Fruit fly (Drosophila melanogaster): ENCODE measurements around the gene FASN1.

FASN1 gene

DNA sequence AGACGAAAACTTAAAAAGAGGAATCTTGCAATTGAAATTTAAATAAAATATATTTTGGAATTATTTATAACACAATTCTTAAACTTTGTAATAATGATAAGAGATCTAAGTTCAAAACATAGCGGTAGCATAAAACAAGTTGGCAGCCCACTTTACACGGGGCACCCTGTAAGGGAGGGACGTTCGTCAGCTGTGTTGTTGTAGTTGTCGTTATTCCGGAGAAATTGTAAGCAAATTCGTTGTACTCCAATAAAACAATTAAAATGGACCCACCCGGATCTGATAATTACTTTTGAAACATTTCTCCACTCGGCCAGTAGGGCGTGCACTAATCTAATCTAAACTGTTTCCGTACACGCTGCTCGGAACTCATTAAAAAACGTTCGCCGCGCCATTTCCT lies 26.0 kb upstream of the FASN1 start, which contains the start of gene GABPI:
Gene GABPI (plus strand): TSS at position 190 of the 400 bp plus-strand sequence.
- TF ChIP-seq Nf-YC (tag; optimal IDR thresholded peaks at IDR 0.05), result no peak
- peak; percentile 21 for TF ChIP-seq CG33557 (GFP tag; optimal IDR thresholded peaks at IDR 0.05)
- peak; percentile 29 for TF ChIP-seq CG1603 (tag; optimal IDR thresholded peaks at IDR 0.05)
- peak; percentile 24 for TF ChIP-seq Ets97D (GFP tag; optimal IDR thresholded peaks at IDR 0.05)
- TF ChIP-seq Rfx (GFP tag; IDR thresholded peaks at IDR 0.05), result peak; percentile 14; the same call in 1 of the 2 replicates
- peak; percentile 43 for TF ChIP-seq CG17385 (GFP tag; optimal IDR thresholded peaks at IDR 0.05)
- TF ChIP-seq CG1233 (GFP tag; optimal IDR thresholded peaks at IDR 0.05), result peak; percentile 15
- no peak for TF ChIP-seq Dbx (GFP tag; IDR thresholded peaks at IDR 0.05)
- no peak for TF ChIP-seq sisA (GFP tag; IDR thresholded peaks at IDR 0.05)
- TF ChIP-seq lmd (GFP tag; IDR thresholded peaks at IDR 0.05), result no peak
- TF ChIP-seq grn (GFP tag; optimal IDR thresholded peaks at IDR 0.05), result peak; percentile 93
- peak; percentile 67 for TF ChIP-seq onecut (GFP tag; IDR thresholded peaks at IDR 0.05)
- TF ChIP-seq CG10267 (tag; optimal IDR thresholded peaks at IDR 0.05), result peak; percentile 22
- 0 out of 3 replicates have a peak, but pooled peaks have one; percentile 26 for TF ChIP-seq zfh1 (GFP tag; IDR thresholded peaks at IDR 0.05)
- no peak for TF ChIP-seq CG17359 (tag; optimal IDR thresholded peaks at IDR 0.05)
- TF ChIP-seq NC2α (GFP tag; optimal IDR thresholded peaks at IDR 0.05), result no peak
- TF ChIP-seq odd (GFP tag; optimal IDR thresholded peaks at IDR 0.05), result no peak
- TF ChIP-seq CG4360 (GFP tag; IDR thresholded peaks at IDR 0.05), result peak; percentile 86
- no peak for TF ChIP-seq lov (optimal IDR thresholded peaks at IDR 0.05)
- TF ChIP-seq lov (GFP tag; IDR thresholded peaks at IDR 0.05), result no peak
- no peak for TF ChIP-seq sug (tag; optimal IDR thresholded peaks at IDR 0.05)
- peak; percentile 85 for TF ChIP-seq MBD-R2 (GFP tag; IDR thresholded peaks at IDR 0.05)
- no peak for TF ChIP-seq Dfd (GFP tag; optimal IDR thresholded peaks at IDR 0.05)
- TF ChIP-seq Lpt (GFP tag; optimal IDR thresholded peaks at IDR 0.05), result no peak
- TF ChIP-seq Meics (GFP tag; optimal IDR thresholded peaks at IDR 0.05), result peak; percentile 25
- peak; percentile 67 for TF ChIP-seq CG3847 (GFP tag; IDR thresholded peaks at IDR 0.05)
- no peak for TF ChIP-seq sens (GFP tag)
- TF ChIP-seq Atf3 (GFP tag; optimal IDR thresholded peaks at IDR 0.05), result no peak
- TF ChIP-seq Xrp1 (GFP tag; IDR thresholded peaks at IDR 0.05), result 0 out of 2 replicates have a peak, but pooled peaks have one; percentile 13
- TF ChIP-seq ci (GFP tag; IDR thresholded peaks at IDR 0.05), result peak; percentile 76
- TF ChIP-seq CG13424 (tag; optimal IDR thresholded peaks at IDR 0.05), result peak; percentile 11
- TF ChIP-seq CG13287 (GFP tag; IDR thresholded peaks at IDR 0.05; ENCODE audit: partially characterized antibody), result peak; percentile 35; the same call in 1 of the 2 replicates
- no peak for TF ChIP-seq CG6272 (GFP tag; IDR thresholded peaks at IDR 0.05)
- TF ChIP-seq CG12942 (GFP tag; optimal IDR thresholded peaks at IDR 0.05), result no peak
- TF ChIP-seq pzg (GFP tag; optimal IDR thresholded peaks at IDR 0.05), result peak; percentile 56
- peak; percentile 22 for TF ChIP-seq BEAF-32 (GFP tag; optimal IDR thresholded peaks at IDR 0.05)
- TF ChIP-seq Med (GFP tag), result peak; percentile 52
- TF ChIP-seq Aef1 (GFP tag; IDR thresholded peaks at IDR 0.05), result peak; percentile 46; the same call in 1 of the 3 replicates
- no peak for TF ChIP-seq CG12391 (tag; optimal IDR thresholded peaks at IDR 0.05)
- TF ChIP-seq CG6254 (GFP tag; optimal IDR thresholded peaks at IDR 0.05), result peak; percentile 100
- peak; percentile 1 for TF ChIP-seq pfk (GFP tag; optimal IDR thresholded peaks at IDR 0.05)
- peak; percentile 18 for TF ChIP-seq lilli (GFP tag; optimal IDR thresholded peaks at IDR 0.05)
- TF ChIP-seq Ada2b (GFP tag; IDR thresholded peaks at IDR 0.05), result no peak
- TF ChIP-seq CG17912 (GFP tag; optimal IDR thresholded peaks at IDR 0.05), result peak; percentile 0
- peak; percentile 31 for TF ChIP-seq nom (GFP tag; optimal IDR thresholded peaks at IDR 0.05)
- TF ChIP-seq mam (GFP tag; optimal IDR thresholded peaks at IDR 0.05), result no peak
- peak; percentile 63 for TF ChIP-seq Myb (GFP tag; optimal IDR thresholded peaks at IDR 0.05)
- no peak for TF ChIP-seq Drgx (GFP tag; IDR thresholded peaks at IDR 0.05)
- peak; percentile 55 for TF ChIP-seq HmgZ (tag; optimal IDR thresholded peaks at IDR 0.05)
- TF ChIP-seq bbx (GFP tag; IDR thresholded peaks at IDR 0.05; ENCODE audit: partially characterized antibody), result 0 out of 2 replicates have a peak, but pooled peaks have one; percentile 12
- TF ChIP-seq CG12659 (GFP tag; optimal IDR thresholded peaks at IDR 0.05), result peak; percentile 24
- TF ChIP-seq peb (GFP tag; IDR thresholded peaks at IDR 0.05), result no peak
